Worm (Caenorhabditis elegans) whole organism, young adult: Measurements from ENCODE around the gene polg-1.

Source experiments
- B0019.2 ChIP-seq: fragments of 200-800 bp; sonication (Bioruptor generic); conservative IDR thresholded peaks from 2 replicates; pipeline ENCODE4 v1.3.6; 2022; ENCODE audit warnings: missing genetic modification reagents, missing genetic modification characterization, missing compliant biosample characterization
- B0035.1 ChIP-seq: sonication (generic microtip); optimal IDR thresholded peaks from 2 replicates; lab custom pipeline; 2016; ENCODE audit warnings: missing genetic modification characterization, mild to moderate bottlenecking, missing compliant biosample characterization, missing genotype, missing genetic modification reagents
- B0261.1 ChIP-seq: sonication (generic microtip); optimal IDR thresholded peaks from 2 replicates; lab custom pipeline; 2016; ENCODE audit warnings: mild to moderate bottlenecking, missing genetic modification characterization, moderate library complexity, missing compliant biosample characterization
- B0336.3 ChIP-seq: fragments of 200-800 bp; sonication (Bioruptor generic); IDR thresholded peaks from 2 replicates; pipeline ENCODE4 v1.3.6; 2022; ENCODE audit warnings: missing genetic modification characterization, missing compliant biosample characterization
- C17E4.6 ChIP-seq: fragments of 200-800 bp; sonication (Bioruptor generic); IDR thresholded peaks from 2 replicates; pipeline ENCODE4 v1.3.6; 2022; ENCODE audit warnings: missing genetic modification reagents, missing genetic modification characterization, missing compliant biosample characterization
- F10E7.11 ChIP-seq: sonication (generic microtip); optimal IDR thresholded peaks from 2 replicates; lab custom pipeline; 2017; ENCODE audit warnings: mild to moderate bottlenecking, missing genetic modification characterization, moderate library complexity, missing compliant biosample characterization
- F22D6.2 ChIP-seq: sonication (generic microtip); optimal IDR thresholded peaks from 2 replicates; lab custom pipeline; 2016; ENCODE audit warnings: mild to moderate bottlenecking, missing genetic modification characterization, missing compliant biosample characterization
- F39B2.1 ChIP-seq: fragments of 200-800 bp; sonication (Bioruptor generic); IDR thresholded peaks from 2 replicates; pipeline ENCODE4 v1.3.6; 2022; ENCODE audit warnings: missing genetic modification reagents, missing genetic modification characterization, missing compliant biosample characterization
- F52B5.7 ChIP-seq: sonication (generic microtip); optimal IDR thresholded peaks from 2 replicates; lab custom pipeline; 2016; ENCODE audit warnings: mild to moderate bottlenecking, missing genetic modification characterization, missing compliant biosample characterization
- F57C9.4 ChIP-seq: sonication (generic microtip); optimal IDR thresholded peaks from 2 replicates; lab custom pipeline; 2017; ENCODE audit warnings: mild to moderate bottlenecking, missing genetic modification characterization, missing compliant biosample characterization
- K12H6.12 ChIP-seq: fragments of 200-800 bp; sonication (Bioruptor generic); optimal IDR thresholded peaks from 2 replicates; lab custom pipeline; 2018; ENCODE audit warnings: mild to moderate bottlenecking, missing genetic modification characterization, missing compliant biosample characterization
- T26A5.8 ChIP-seq: sonication (generic microtip); optimal IDR thresholded peaks from 2 replicates; lab custom pipeline; 2016; ENCODE audit warnings: missing genetic modification characterization, missing compliant biosample characterization
- Y53F4B.3 ChIP-seq: fragments of 200-800 bp; sonication (Bioruptor generic); IDR thresholded peaks from 2 replicates; pipeline ENCODE4 v1.3.6; 2022; ENCODE audit warnings: missing genetic modification reagents, missing genetic modification characterization, missing compliant biosample characterization
- Y56A3A.18 ChIP-seq: fragments of 200-800 bp; sonication (Bioruptor generic); IDR thresholded peaks from 2 replicates; pipeline ENCODE4 v1.3.6; 2022; ENCODE audit warnings: missing genetic modification reagents, missing genetic modification characterization, missing compliant biosample characterization
- Y67H2A.10 ChIP-seq: fragments of 200-800 bp; sonication (Bioruptor generic); conservative IDR thresholded peaks from 2 replicates; pipeline ENCODE4 v1.3.6; 2022; ENCODE audit warnings: missing genetic modification reagents, missing genetic modification characterization, missing compliant biosample characterization
- Y95B8A.8 ChIP-seq: fragments of 200-800 bp; sonication (Bioruptor generic); IDR thresholded peaks from 2 replicates; pipeline ENCODE4 v1.3.6; 2022; ENCODE audit warnings: missing genetic modification reagents, missing genetic modification characterization, missing compliant biosample characterization
- ZK185.1 ChIP-seq: sonication (generic microtip); optimal IDR thresholded peaks from 2 replicates; lab custom pipeline; 2016; ENCODE audit warnings: mild to moderate bottlenecking, missing genetic modification characterization, missing compliant biosample characterization; ENCODE audit not compliant: poor library complexity, severe bottlenecking
- ama-1 ChIP-seq, 3 experiments: fragments of 150-350 bp in 1 of 3; sonication (generic microtip) in 2 of 3; optimal IDR thresholded peaks; 2 replicates each; lab custom pipeline; 2014 to 2018; ENCODE audit warnings: missing biosample characterization in 2 of 3, missing genetic modification characterization in 2 of 3, missing genetic modification reagents in 2 of 3
- atf-7 ChIP-seq: sonication (generic microtip); optimal IDR thresholded peaks from 2 replicates; lab custom pipeline; 2017; ENCODE audit warnings: mild to moderate bottlenecking, missing genetic modification characterization, missing compliant biosample characterization
- athp-1 ChIP-seq: sonication (generic microtip); optimal IDR thresholded peaks from 2 replicates; lab custom pipeline; 2017; ENCODE audit warnings: mild to moderate bottlenecking, missing genetic modification characterization, missing compliant biosample characterization
- attf-6 ChIP-seq: fragments of 200-800 bp; sonication (Bioruptor generic); IDR thresholded peaks from 2 replicates; pipeline ENCODE4 v1.3.6; 2022; ENCODE audit warnings: missing genetic modification reagents, missing genetic modification characterization, missing compliant biosample characterization
- ccch-3 ChIP-seq: fragments of 200-800 bp; sonication (Bioruptor generic); optimal IDR thresholded peaks from 2 replicates; lab custom pipeline; 2018; ENCODE audit warnings: mild to moderate bottlenecking, missing genetic modification characterization, missing compliant biosample characterization
- dox-1 ChIP-seq: fragments of 200-800 bp; sonication (Bioruptor generic); IDR thresholded peaks from 2 replicates; pipeline ENCODE4 v1.3.6; 2022; ENCODE audit warnings: missing genetic modification reagents, missing genetic modification characterization, missing compliant biosample characterization
- dpff-1 ChIP-seq: sonication (generic microtip); optimal IDR thresholded peaks from 2 replicates; lab custom pipeline; 2017; ENCODE audit warnings: mild to moderate bottlenecking, missing genetic modification characterization, missing compliant biosample characterization
- egrh-3 ChIP-seq: fragments of 200-800 bp; sonication (Bioruptor generic); IDR thresholded peaks from 2 replicates; pipeline ENCODE4 v1.3.6; 2022; ENCODE audit warnings: missing genetic modification reagents, missing genetic modification characterization, missing compliant biosample characterization
- ets-4 ChIP-seq: fragments of 200-800 bp; sonication (Bioruptor generic); optimal IDR thresholded peaks from 2 replicates; lab custom pipeline; 2018; ENCODE audit warnings: mild to moderate bottlenecking, missing genetic modification characterization, missing compliant biosample characterization
- fkh-3 ChIP-seq: sonication (generic microtip); optimal IDR thresholded peaks from 2 replicates; lab custom pipeline; 2016; ENCODE audit warnings: mild to moderate bottlenecking, missing genetic modification characterization, missing compliant biosample characterization
- hlh-12 ChIP-seq: sonication (generic microtip); optimal IDR thresholded peaks from 2 replicates; lab custom pipeline; 2016; ENCODE audit warnings: missing genetic modification characterization, missing compliant biosample characterization
- hmg-1.2 ChIP-seq: fragments of 200-800 bp; sonication (Bioruptor generic); IDR thresholded peaks from 2 replicates; pipeline ENCODE4 v1.3.6; 2022; ENCODE audit warnings: missing genetic modification reagents, missing genetic modification characterization, missing compliant biosample characterization
- hrde-1 ChIP-seq: sonication (generic microtip); optimal IDR thresholded peaks from 2 replicates; lab custom pipeline; 2016; ENCODE audit warnings: missing genetic modification characterization, mild to moderate bottlenecking, missing compliant biosample characterization, moderate library complexity, missing genotype, missing genetic modification reagents, borderline replicate concordance
- lag-1 ChIP-seq: fragments of 200-800 bp; sonication (Bioruptor generic); IDR thresholded peaks from 2 replicates; pipeline ENCODE4 v1.3.6; 2022; ENCODE audit warnings: missing genetic modification reagents, missing genetic modification characterization, missing compliant biosample characterization
- let-526 ChIP-seq: fragments of 200-800 bp; sonication (Bioruptor generic); IDR thresholded peaks from 2 replicates; pipeline ENCODE4 v1.3.6; 2022; ENCODE audit warnings: missing genetic modification reagents, missing genetic modification characterization, missing compliant biosample characterization
- lin-35 ChIP-seq, 3 experiments: fragments of 150-350 bp in 2 of 3; sonication (generic microtip) in 1 of 3; optimal IDR thresholded peaks; 2 replicates each; lab custom pipeline; 2014 to 2018; ENCODE audit warnings: missing biosample characterization in 3 of 3, missing genetic modification characterization in 3 of 3, missing genetic modification reagents in 3 of 3
- lsl-1 ChIP-seq: fragments of 200-800 bp; sonication (Bioruptor generic); optimal IDR thresholded peaks from 2 replicates; lab custom pipeline; 2018; ENCODE audit warnings: mild to moderate bottlenecking, missing genetic modification characterization, moderate library complexity, missing compliant biosample characterization
- madf-10 ChIP-seq: sonication (generic microtip); optimal IDR thresholded peaks from 2 replicates; lab custom pipeline; 2016; ENCODE audit warnings: mild to moderate bottlenecking, missing genetic modification characterization, missing compliant biosample characterization
- madf-3 ChIP-seq: fragments of 200-800 bp; sonication (Bioruptor generic); IDR thresholded peaks from 2 replicates; pipeline ENCODE4 v1.3.6; 2022; ENCODE audit warnings: missing genetic modification reagents, missing genetic modification characterization, missing compliant biosample characterization
- mxl-1 ChIP-seq: sonication (generic microtip); optimal IDR thresholded peaks from 2 replicates; lab custom pipeline; 2016; ENCODE audit warnings: missing genetic modification characterization, missing compliant biosample characterization
- nfya-2 ChIP-seq: fragments of 200-800 bp; sonication (Bioruptor generic); IDR thresholded peaks from 2 replicates; pipeline ENCODE4 v1.3.6; 2022; ENCODE audit warnings: missing genetic modification reagents, missing genetic modification characterization, missing compliant biosample characterization
- pbrm-1 ChIP-seq: fragments of 200-800 bp; sonication (Bioruptor generic); IDR thresholded peaks from 2 replicates; pipeline ENCODE4 v1.3.6; 2022; ENCODE audit warnings: missing genetic modification reagents, missing genetic modification characterization, missing compliant biosample characterization
- rec-8 ChIP-seq, 2 experiments: sonication (generic microtip); optimal IDR thresholded peaks; 2 replicates each; lab custom pipeline; 2016; ENCODE audit warnings: mild to moderate bottlenecking in 2 of 2, missing genetic modification characterization in 2 of 2, missing genetic modification reagents in 2 of 2, missing genotype in 2 of 2, missing biosample characterization in 1 of 2, missing compliant biosample characterization in 1 of 2, moderate library complexity in 1 of 2
- repo-1 ChIP-seq: sonication (generic microtip); optimal IDR thresholded peaks from 2 replicates; lab custom pipeline; 2017; ENCODE audit warnings: mild to moderate bottlenecking, missing genetic modification characterization, missing compliant biosample characterization
- sdz-38 ChIP-seq: sonication (generic microtip); optimal IDR thresholded peaks from 2 replicates; lab custom pipeline; 2016; ENCODE audit warnings: missing genotype, missing genetic modification characterization, missing compliant biosample characterization
- snpc-4 ChIP-seq, 5 experiments: fragments of 150-350 bp in 1 of 5; sonication (generic microtip) in 4 of 5; optimal IDR thresholded peaks; 2 replicates each; lab custom pipeline; 2014 to 2018; ENCODE audit warnings: missing genetic modification characterization in 5 of 5, missing biosample characterization in 3 of 5, antibody characterized with exemption in 2 of 5, mild to moderate bottlenecking in 2 of 5, missing compliant biosample characterization in 2 of 5, missing genotype in 2 of 5, moderate library complexity in 2 of 5, missing genetic modification reagents in 1 of 5
- tbp1 ChIP-seq: fragments of 200-800 bp; sonication (Bioruptor generic); optimal IDR thresholded peaks from 2 replicates; lab custom pipeline; 2018; ENCODE audit warnings: mild to moderate bottlenecking, missing genetic modification characterization, missing compliant biosample characterization
- tbx-9 ChIP-seq: sonication (generic microtip); optimal IDR thresholded peaks from 2 replicates; lab custom pipeline; 2016; ENCODE audit warnings: borderline replicate concordance, missing genetic modification characterization, inconsistent platforms, missing compliant biosample characterization
- xnd-1 ChIP-seq: sonication (generic microtip); optimal IDR thresholded peaks from 2 replicates; lab custom pipeline; 2016; ENCODE audit warnings: missing genotype, missing genetic modification reagents, missing genetic modification characterization, missing compliant biosample characterization
- ztf-18 ChIP-seq: sonication (generic microtip); optimal IDR thresholded peaks from 2 replicates; lab custom pipeline; 2016; ENCODE audit warnings: missing genotype, mild to moderate bottlenecking, missing genetic modification characterization, missing compliant biosample characterization
- ztf-22 ChIP-seq: fragments of 200-800 bp; sonication (Bioruptor generic); optimal IDR thresholded peaks from 2 replicates; lab custom pipeline; 2018; ENCODE audit warnings: mild to moderate bottlenecking, missing genetic modification characterization, moderate library complexity, missing compliant biosample characterization
- ztf-25 ChIP-seq: fragments of 200-800 bp; sonication (Bioruptor generic); IDR thresholded peaks from 2 replicates; pipeline ENCODE4 v1.3.6; 2022; ENCODE audit warnings: missing genetic modification reagents, missing genetic modification characterization, missing compliant biosample characterization

The polg-1 gene

DNA sequence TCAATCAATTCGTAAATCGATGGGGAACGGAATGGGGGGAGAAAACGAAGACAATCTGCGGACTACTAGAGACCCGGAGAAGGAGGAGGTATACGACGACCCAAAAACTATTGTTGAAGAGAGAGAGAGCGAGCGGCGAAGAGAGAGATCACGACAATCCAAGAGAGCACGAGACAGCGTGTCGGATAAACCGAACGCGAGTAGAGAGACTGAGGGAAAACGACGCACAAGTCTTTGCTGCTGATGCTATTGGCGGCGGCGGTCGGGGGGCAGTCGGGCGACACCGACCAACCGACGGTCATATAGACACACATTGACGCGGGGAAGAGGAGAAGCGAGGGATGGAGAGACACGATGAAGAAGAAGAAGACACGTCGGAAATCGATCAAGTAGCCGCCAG is 22.8 kb upstream of the polg-1 start (continued):
- TF ChIP-seq B0336.3: peak; percentile 31; the same call in 1 of the 2 replicates
- TF ChIP-seq tbx-9 (tag; lab: Kevin White, UChicago): no peak
- no peak for TF ChIP-seq pbrm-1 (GFP tag; lab: Robert Waterston, UW)
- TF ChIP-seq F52B5.7 (tag; lab: Kevin White, UChicago): peak; percentile 30
- no peak for TF ChIP-seq C17E4.6
- TF ChIP-seq B0035.1 (tag; lab: Kevin White, UChicago): no peak
- TF ChIP-seq tbp1 (GFP tag; lab: Kevin White, UChicago): peak; percentile 34
- no peak for TF ChIP-seq B0019.2 (GFP tag; lab: Robert Waterston, UW)
- no peak for TF ChIP-seq F10E7.11 (tag; lab: Kevin White, UChicago)
- TF ChIP-seq K12H6.12 (tag; lab: Kevin White, UChicago): peak; percentile 65
- no peak for TF ChIP-seq B0261.1
- TF ChIP-seq T26A5.8 (tag; lab: Kevin White, UChicago): no peak
- no peak for TF ChIP-seq repo-1
- no peak for TF ChIP-seq let-526
- TF ChIP-seq rec-8 (tag; optimal IDR thresholded peaks at IDR 0.05; lab: Kevin White, UChicago): no peak
- TF ChIP-seq snpc-4 (GFP tag; optimal IDR thresholded peaks at IDR 0.05; lab: Kevin White, UChicago): peak; percentile 62
- TF ChIP-seq snpc-4 (tag; optimal IDR thresholded peaks at IDR 0.05; lab: Kevin White, UChicago): peak; percentile 50 to 87 (median 81)
- no peak for TF ChIP-seq hlh-12
- TF ChIP-seq mxl-1 (tag; lab: Kevin White, UChicago): no peak
- TF ChIP-seq Y67H2A.10 (GFP tag; lab: Robert Waterston, UW): no peak
- TF ChIP-seq lin-35 (GFP tag; optimal IDR thresholded peaks at IDR 0.05; lab: Kevin White, UChicago): peak in 1 of 3 experiments; percentile 68
- TF ChIP-seq F57C9.4: no peak
- no peak for TF ChIP-seq fkh-3 (tag; lab: Kevin White, UChicago)
- no peak for TF ChIP-seq madf-3
- no peak for TF ChIP-seq attf-6 (GFP tag; lab: Robert Waterston, UW)
- TF ChIP-seq lsl-1: no peak
- no peak for TF ChIP-seq ztf-22 (GFP tag; lab: Kevin White, UChicago)
- no peak for TF ChIP-seq ccch-3 (GFP tag; lab: Kevin White, UChicago)
- no peak for TF ChIP-seq lag-1 (GFP tag; lab: Robert Waterston, UW)
- no peak for TF ChIP-seq sdz-38 (tag; lab: Kevin White, UChicago)
- peak; percentile 73 for TF ChIP-seq egrh-3
- no peak for TF ChIP-seq nfya-2 (GFP tag; lab: Robert Waterston, UW)
- no peak for TF ChIP-seq ama-1 (optimal IDR thresholded peaks at IDR 0.05; lab: Kevin White, UChicago)
- TF ChIP-seq ama-1 (GFP tag; optimal IDR thresholded peaks at IDR 0.05; lab: Kevin White, UChicago): no peak
- no peak for TF ChIP-seq ZK185.1 (tag; lab: Kevin White, UChicago)
- peak; percentile 78 for TF ChIP-seq madf-10 (tag; lab: Kevin White, UChicago)
- TF ChIP-seq atf-7 (tag; lab: Kevin White, UChicago): no peak
- TF ChIP-seq athp-1 (tag; lab: Kevin White, UChicago): no peak
- TF ChIP-seq dox-1: peak; percentile 75
- no peak for TF ChIP-seq F22D6.2 (tag; lab: Kevin White, UChicago)
- TF ChIP-seq xnd-1 (tag; lab: Kevin White, UChicago): no peak
- no peak for TF ChIP-seq hrde-1
- TF ChIP-seq Y56A3A.18 (GFP tag; lab: Robert Waterston, UW): no peak
- TF ChIP-seq dpff-1: no peak
- TF ChIP-seq ztf-18 (tag; lab: Kevin White, UChicago): peak; percentile 33
- TF ChIP-seq ets-4 (GFP tag; lab: Kevin White, UChicago): no peak
- no peak for TF ChIP-seq Y95B8A.8 (GFP tag; lab: Robert Waterston, UW)
- peak; percentile 78; the same call in 1 of the 2 replicates for TF ChIP-seq hmg-1.2 (GFP tag; lab: Robert Waterston, UW)
- TF ChIP-seq F39B2.1 (GFP tag; lab: Robert Waterston, UW): no peak
- no peak for TF ChIP-seq Y53F4B.3
- TF ChIP-seq ztf-25 (GFP tag; lab: Robert Waterston, UW): no peak
